Worm (Caenorhabditis elegans) whole organism, L2 larva: Measurements from ENCODE around the gene ZK666.8.

Source experiments
- C34F6.9 ChIP-seq: fragments of 150-350 bp; optimal IDR thresholded peaks from 2 replicates; lab custom pipeline; 2014; ENCODE audit warnings: missing biosample characterization, missing genetic modification characterization
- F13H6.1 ChIP-seq: sonication (generic microtip); optimal IDR thresholded peaks from 2 replicates; lab custom pipeline; 2016; ENCODE audit warnings: missing genetic modification characterization, missing compliant biosample characterization
- R02D3.7 ChIP-seq: fragments of 150-350 bp; optimal IDR thresholded peaks from 2 replicates; lab custom pipeline; 2014; ENCODE audit warnings: missing biosample characterization, missing genetic modification characterization
- Y55F3AM.14 ChIP-seq: fragments of 200-800 bp; sonication (Bioruptor generic); optimal IDR thresholded peaks from 2 replicates; lab custom pipeline; 2018; ENCODE audit warnings: mild to moderate bottlenecking, missing genetic modification characterization, missing compliant biosample characterization
- ZK546.5 ChIP-seq: sonication (generic microtip); optimal IDR thresholded peaks from 2 replicates; lab custom pipeline; 2017; ENCODE audit warnings: missing biosample characterization, missing genetic modification characterization
- alr-1 ChIP-seq: fragments of 150-350 bp; optimal IDR thresholded peaks from 2 replicates; lab custom pipeline; 2014; ENCODE audit warnings: missing biosample characterization, missing genetic modification characterization
- aly-2 ChIP-seq: fragments of 150-350 bp; optimal IDR thresholded peaks from 2 replicates; lab custom pipeline; 2014; ENCODE audit warnings: missing biosample characterization, missing genetic modification characterization
- ama-1 ChIP-seq: fragments of 150-350 bp; optimal IDR thresholded peaks from 2 replicates; lab custom pipeline; 2018; ENCODE audit warnings: inconsistent platforms
- blmp-1 ChIP-seq: sonication (generic microtip); optimal IDR thresholded peaks from 2 replicates; lab custom pipeline; 2017; ENCODE audit warnings: missing genetic modification characterization, mild to moderate bottlenecking, missing compliant biosample characterization, antibody characterized with exemption, moderate library complexity; ENCODE audit not compliant: insufficient read depth
- ceh-16 ChIP-seq: fragments of 150-350 bp; optimal IDR thresholded peaks from 2 replicates; lab custom pipeline; 2014; ENCODE audit warnings: missing biosample characterization, missing genetic modification characterization
- ceh-82 ChIP-seq: fragments of 150-350 bp; optimal IDR thresholded peaks from 2 replicates; lab custom pipeline; 2014; ENCODE audit warnings: missing biosample characterization, missing genetic modification characterization
- dmd-4 ChIP-seq: sonication (generic microtip); optimal IDR thresholded peaks from 2 replicates; lab custom pipeline; 2017; ENCODE audit warnings: missing biosample characterization, missing genetic modification characterization
- egl-27 ChIP-seq: sonication (generic microtip); optimal IDR thresholded peaks from 3 replicates; lab custom pipeline; 2017; ENCODE audit warnings: missing biosample characterization, missing genetic modification reagents, missing genetic modification characterization
- elt-3 ChIP-seq: sonication (generic microtip); optimal IDR thresholded peaks from 2 replicates; lab custom pipeline; 2017; ENCODE audit warnings: missing biosample characterization, missing genetic modification characterization
- fos-1 ChIP-seq: fragments of 150-350 bp; optimal IDR thresholded peaks from 2 replicates; lab custom pipeline; 2014; ENCODE audit warnings: missing biosample characterization, missing genetic modification characterization
- lin-11 ChIP-seq: fragments of 150-350 bp; sonication (generic microtip); optimal IDR thresholded peaks from 2 replicates; lab custom pipeline; 2014; ENCODE audit warnings: missing biosample characterization, missing genetic modification characterization, inconsistent platforms, mixed read lengths
- lin-13 ChIP-seq: fragments of 150-350 bp; optimal IDR thresholded peaks from 2 replicates; lab custom pipeline; 2014; ENCODE audit warnings: missing biosample characterization, missing genetic modification reagents, missing genetic modification characterization
- lin-39 ChIP-seq: fragments of 150-350 bp; optimal IDR thresholded peaks from 2 replicates; lab custom pipeline; 2014; ENCODE audit warnings: missing biosample characterization, missing genetic modification reagents, missing genetic modification characterization
- lsy-2 ChIP-seq, 2 experiments: fragments of 150-350 bp in 1 of 2; sonication (generic microtip) in 1 of 2; optimal IDR thresholded peaks; 2 replicates each; lab custom pipeline; 2014 to 2017; ENCODE audit warnings: missing biosample characterization in 2 of 2, missing genetic modification characterization in 2 of 2
- mab-5 ChIP-seq: fragments of 150-350 bp; optimal IDR thresholded peaks from 2 replicates; lab custom pipeline; 2014; ENCODE audit warnings: missing biosample characterization, missing genetic modification characterization
- mbf-1 ChIP-seq: sonication (generic microtip); optimal IDR thresholded peaks from 2 replicates; lab custom pipeline; 2017; ENCODE audit warnings: missing biosample characterization, missing genetic modification characterization
- mdl-1 ChIP-seq, 2 experiments: fragments of 150-350 bp in 1 of 2; sonication (generic microtip) in 1 of 2; optimal IDR thresholded peaks; 2 replicates each; lab custom pipeline; 2017; ENCODE audit warnings: missing biosample characterization in 2 of 2, missing genetic modification characterization in 2 of 2
- nhr-12 ChIP-seq: fragments of 150-350 bp; optimal IDR thresholded peaks from 2 replicates; lab custom pipeline; 2014; ENCODE audit warnings: missing biosample characterization, missing genetic modification characterization
- nhr-129 ChIP-seq: fragments of 150-350 bp; optimal IDR thresholded peaks from 2 replicates; lab custom pipeline; 2014; ENCODE audit warnings: missing biosample characterization, missing genetic modification characterization
- nhr-21 ChIP-seq: fragments of 150-350 bp; optimal IDR thresholded peaks from 2 replicates; lab custom pipeline; 2014; ENCODE audit warnings: missing biosample characterization, missing genetic modification characterization
- nhr-23 ChIP-seq: fragments of 150-350 bp; optimal IDR thresholded peaks from 2 replicates; lab custom pipeline; 2014; ENCODE audit warnings: missing biosample characterization, missing genetic modification reagents, missing genetic modification characterization
- nhr-237 ChIP-seq: fragments of 150-350 bp; optimal IDR thresholded peaks from 2 replicates; lab custom pipeline; 2014; ENCODE audit warnings: missing biosample characterization, missing genetic modification characterization
- nhr-25 ChIP-seq: fragments of 150-350 bp; sonication (generic microtip); optimal IDR thresholded peaks from 3 replicates; lab custom pipeline; 2014; ENCODE audit warnings: missing biosample characterization, missing genetic modification characterization
- nhr-6 ChIP-seq: fragments of 150-350 bp; optimal IDR thresholded peaks from 2 replicates; lab custom pipeline; 2014; ENCODE audit warnings: missing biosample characterization, missing genetic modification characterization
- peb-1 ChIP-seq: fragments of 150-350 bp; optimal IDR thresholded peaks from 2 replicates; lab custom pipeline; 2014; ENCODE audit warnings: missing biosample characterization, missing genetic modification characterization
- skn-1 ChIP-seq: sonication (generic microtip); optimal IDR thresholded peaks from 2 replicates; lab custom pipeline; 2017; ENCODE audit warnings: missing biosample characterization, missing genetic modification characterization
- sma-3 ChIP-seq: sonication (generic microtip); optimal IDR thresholded peaks from 2 replicates; lab custom pipeline; 2016; ENCODE audit warnings: missing genetic modification reagents, missing genetic modification characterization, missing compliant biosample characterization
- sma-9 ChIP-seq, 2 experiments: fragments of 150-350 bp in 1 of 2; sonication (generic microtip) in 1 of 2; optimal IDR thresholded peaks; 2 replicates each; lab custom pipeline; 2014 to 2016; ENCODE audit warnings: missing genetic modification characterization in 2 of 2, mild to moderate bottlenecking in 1 of 2, missing biosample characterization in 1 of 2, missing compliant biosample characterization in 1 of 2, missing genetic modification reagents in 1 of 2, moderate library complexity in 1 of 2
- snpc-4 ChIP-seq: fragments of 150-350 bp; optimal IDR thresholded peaks from 2 replicates; lab custom pipeline; 2014; ENCODE audit warnings: missing biosample characterization, missing genetic modification characterization
- unc-39 ChIP-seq: fragments of 150-350 bp; optimal IDR thresholded peaks from 2 replicates; lab custom pipeline; 2014; ENCODE audit warnings: missing biosample characterization, missing genetic modification characterization
- unc-55 ChIP-seq: fragments of 150-350 bp; sonication (generic microtip); optimal IDR thresholded peaks from 3 replicates; lab custom pipeline; 2014; ENCODE audit warnings: missing biosample characterization, missing genetic modification reagents, missing genetic modification characterization
- zag-1 ChIP-seq: fragments of 150-350 bp; optimal IDR thresholded peaks from 2 replicates; lab custom pipeline; 2014; ENCODE audit warnings: missing biosample characterization, missing genetic modification characterization

Gene ZK666.8

ce11 chrII:10523031-10523430 lies 30.1 kb upstream of the ZK666.8 start:
- no peak for TF ChIP-seq nhr-12 (tag; lab: Kevin White, UChicago)
- TF ChIP-seq lsy-2 (tag; optimal IDR thresholded peaks at IDR 0.05; lab: Kevin White, UChicago): no peak
- TF ChIP-seq blmp-1: peak; percentile 57

- TF ChIP-seq aly-2 (tag; lab: Kevin White, UChicago) (no peak), dmd-4 (tag; lab: Kevin White, UChicago) (no peak), lsy-2 (tag; optimal IDR thresholded peaks at IDR 0.05; lab: Kevin White, UChicago) (no peak), mdl-1 (tag; optimal IDR thresholded peaks at IDR 0.05; lab: Kevin White, UChicago) (no peak), nhr-21 (tag; lab: Kevin White, UChicago) (no peak), peb-1 (tag; lab: Kevin White, UChicago) (no peak), R02D3.7 (tag; lab: Kevin White, UChicago) (no peak), skn-1 (no peak), Y55F3AM.14 (GFP tag; lab: Kevin White, UChicago) (no peak), ceh-16 (no peak), lin-11 (tag; lab: Kevin White, UChicago) (no peak), nhr-25 (no peak), ama-1 (lab: Kevin White, UChicago) (no peak), F13H6.1 (no peak), elt-3 (tag; lab: Kevin White, UChicago) (no peak), lin-13 (GFP tag; lab: Kevin White, UChicago) (no peak), egl-27 (tag; lab: Kevin White, UChicago) (no peak), snpc-4 (tag; lab: Kevin White, UChicago) (no peak)
These were observed 26.9 kb upstream of the ZK666.8 start for ce11 chrII:10519863-10520262.

ce11 chrII:10519017-10519416 lies 26.1 kb upstream of the ZK666.8 start, which contains the start of gene F59B10.4:
F59B10.4 (minus strand) TSS chrII:10519117.
- TF ChIP-seq nhr-6 (tag; lab: Kevin White, UChicago) (no peak), nhr-12 (tag; lab: Kevin White, UChicago) (no peak), alr-1 (no peak), mab-5 (no peak), R02D3.7 (tag; lab: Kevin White, UChicago) (no peak), lin-13 (GFP tag; lab: Kevin White, UChicago) (no peak), nhr-21 (tag; lab: Kevin White, UChicago) (no peak), lin-11 (tag; lab: Kevin White, UChicago) (no peak), ceh-82 (tag; lab: Kevin White, UChicago) (no peak), nhr-23 (tag; lab: Kevin White, UChicago) (no peak), snpc-4 (tag; lab: Kevin White, UChicago) (no peak), lsy-2 (tag; optimal IDR thresholded peaks at IDR 0.05; lab: Kevin White, UChicago) (no peak), unc-39 (tag; lab: Kevin White, UChicago) (no peak), nhr-129 (tag; lab: Kevin White, UChicago) (no peak), zag-1 (tag; lab: Kevin White, UChicago) (no peak)
- TF ChIP-seq, all 48 proteins: peak for 0

- TF ChIP-seq unc-39 (tag; lab: Kevin White, UChicago) (no peak), alr-1 (no peak), peb-1 (tag; lab: Kevin White, UChicago) (no peak), zag-1 (tag; lab: Kevin White, UChicago) (no peak), nhr-6 (tag; lab: Kevin White, UChicago) (no peak), mbf-1 (tag; lab: Kevin White, UChicago) (no peak), ceh-82 (tag; lab: Kevin White, UChicago) (no peak), mab-5 (no peak), nhr-25 (peak; percentile 17), C34F6.9 (tag; lab: Kevin White, UChicago) (no peak), ZK546.5 (tag; lab: Kevin White, UChicago) (no peak), sma-9 (GFP tag; optimal IDR thresholded peaks at IDR 0.05; lab: Kevin White, UChicago) (peak; percentile 10), sma-9 (tag; optimal IDR thresholded peaks at IDR 0.05; lab: Kevin White, UChicago) (no peak), sma-3 (no peak), blmp-1 (peak; percentile 58), Y55F3AM.14 (GFP tag; lab: Kevin White, UChicago) (no peak), fos-1 (no peak), nhr-129 (tag; lab: Kevin White, UChicago) (peak; percentile 41), R02D3.7 (tag; lab: Kevin White, UChicago) (no peak), egl-27 (tag; lab: Kevin White, UChicago) (no peak), nhr-23 (tag; lab: Kevin White, UChicago) (no peak), nhr-12 (tag; lab: Kevin White, UChicago) (no peak), mdl-1 (tag; optimal IDR thresholded peaks at IDR 0.05; lab: Kevin White, UChicago) (no peak), nhr-237 (tag; lab: Kevin White, UChicago) (no peak), unc-55 (no peak), lin-39 (tag; lab: Kevin White, UChicago) (no peak)
These were observed 23.4 kb upstream of the ZK666.8 start for ce11 chrII:10516375-10516774.
